Worm (Caenorhabditis elegans): Measurements from ENCODE around the gene nspb-6.

- TF ChIP-seq fkh-10 (GFP tag; optimal IDR thresholded peaks at IDR 0.05) (no peak), nhr-76 (tag; optimal IDR thresholded peaks at IDR 0.05) (no peak), set-16 (GFP tag; IDR thresholded peaks at IDR 0.05) (no peak), mep-1 (tag; optimal IDR thresholded peaks at IDR 0.05) (no peak), snpc-4 (tag; optimal IDR thresholded peaks at IDR 0.05) (no peak), nhr-10 (tag; optimal IDR thresholded peaks at IDR 0.05) (no peak), nhr-237 (tag; optimal IDR thresholded peaks at IDR 0.05) (no peak), ceh-20 (GFP tag; IDR thresholded peaks at IDR 0.05) (no peak), fos-1 (tag; optimal IDR thresholded peaks at IDR 0.05) (no peak), aly-2 (tag; optimal IDR thresholded peaks at IDR 0.05) (no peak)
Observed at ce11 chrIV:5917026-5917425, 21.7 kb downstream of the nspb-6 start, which contains the start of gene dhhc-13.
